Worm (Caenorhabditis elegans): ENCODE measurements around the gene spe-26.

DNA sequence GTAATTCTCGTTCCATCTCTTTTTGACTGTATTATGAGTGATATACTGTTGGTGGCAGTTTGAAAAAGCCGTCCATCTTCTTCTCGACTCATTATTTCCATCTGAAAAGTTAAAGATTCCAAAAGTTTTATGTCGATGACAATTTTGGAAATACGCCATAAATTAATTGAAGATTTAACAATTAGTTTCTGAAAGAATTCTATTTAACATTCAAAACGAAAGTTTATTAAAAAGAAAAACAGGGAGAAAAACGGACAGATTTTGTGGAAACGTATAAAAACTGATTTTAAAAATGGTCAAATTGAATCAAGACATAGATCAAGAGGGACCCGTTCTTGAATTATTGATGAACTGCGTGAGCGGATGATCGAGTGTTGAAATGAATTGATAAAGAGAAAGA, 22.1 kb upstream of the spe-26 start, which contains the start of gene R10H10.7:
- TF ChIP-seq pha-4 (tag; optimal IDR thresholded peaks at IDR 0.05), result no peak
- TF ChIP-seq K11D2.4 (GFP tag; IDR thresholded peaks at IDR 0.05), result no peak
- TF ChIP-seq ama-1 (optimal IDR thresholded peaks at IDR 0.05), result no peak
- no peak for TF ChIP-seq ama-1 (GFP tag; optimal IDR thresholded peaks at IDR 0.05)
- TF ChIP-seq ztf-3 (GFP tag; optimal IDR thresholded peaks at IDR 0.05), result no peak
- no peak for TF ChIP-seq nhr-179 (tag; optimal IDR thresholded peaks at IDR 0.05)
- TF ChIP-seq B0019.2 (GFP tag; conservative IDR thresholded peaks at IDR 0.05), result no peak
- no peak for TF ChIP-seq sptf-2 (GFP tag; optimal IDR thresholded peaks at IDR 0.05)
- no peak for TF ChIP-seq F39B2.1 (GFP tag; IDR thresholded peaks at IDR 0.05)
- TF ChIP-seq F10E7.11 (tag; optimal IDR thresholded peaks at IDR 0.05), result no peak
- no peak for TF ChIP-seq nhr-27 (tag; optimal IDR thresholded peaks at IDR 0.05)
- no peak for TF ChIP-seq C06A6.2 (GFP tag; conservative IDR thresholded peaks at IDR 0.05)
- no peak for TF ChIP-seq unc-62 (GFP tag; optimal IDR thresholded peaks at IDR 0.05)
